Worm (Caenorhabditis elegans) whole organism, L4 larva: ENCODE data around the gene hmit-1.2.

ENCODE experiments used
- aly-2 ChIP-seq: sonication (generic microtip); optimal IDR thresholded peaks from 2 replicates; lab custom pipeline; 2018; ENCODE audit warnings: missing biosample characterization, missing genetic modification characterization
- lsy-2 ChIP-seq, 2 experiments: fragments of 150-350 bp in 1 of 2; sonication (generic microtip) in 1 of 2; optimal IDR thresholded peaks; 2 replicates each; lab custom pipeline; 2014 to 2017; ENCODE audit warnings: missing biosample characterization in 2 of 2, missing genetic modification characterization in 2 of 2
- rbr-2 ChIP-seq: sonication (generic microtip); optimal IDR thresholded peaks from 2 replicates; lab custom pipeline; 2016; ENCODE audit warnings: missing genotype, missing genetic modification characterization, missing compliant biosample characterization

DNA sequence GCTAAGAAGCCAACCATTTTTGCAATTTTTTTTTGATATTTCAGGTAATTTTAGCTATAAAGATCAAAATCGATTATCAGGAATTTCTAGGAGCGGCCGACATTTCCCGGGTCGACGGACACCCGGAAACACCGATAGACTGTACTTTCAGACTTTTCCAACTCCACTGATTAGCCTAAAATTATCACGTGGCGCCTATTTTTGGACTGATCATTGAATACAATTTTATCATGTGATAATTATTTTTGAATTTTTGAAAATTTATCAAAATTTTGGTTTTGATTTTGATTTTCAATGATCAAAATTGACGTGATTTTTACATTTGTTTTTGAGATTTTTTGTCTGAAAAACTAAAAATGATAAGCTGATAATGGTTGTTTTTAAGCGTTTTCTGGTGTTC lies 53.7 kb downstream of the hmit-1.2 start:
- TF ChIP-seq aly-2 (tag; lab: Kevin White, UChicago) (no peak), lsy-2 (tag; optimal IDR thresholded peaks at IDR 0.05; lab: Kevin White, UChicago) (no peak), rbr-2 (tag; lab: Kevin White, UChicago) (no peak)
